Fruit fly (Drosophila melanogaster) whole organism, embryonic: Measurements from ENCODE around the gene Sgp.

Experiments
- ATbp ChIP-seq: fragments of 200-800 bp; sonication (Bioruptor generic); optimal IDR thresholded peaks from 2 replicates; lab custom pipeline; 2017; ENCODE audit warnings: missing biosample characterization, mild to moderate bottlenecking, missing genetic modification characterization, missing genetic modification reagents
- Asciz ChIP-seq: fragments of 200-800 bp; sonication (Bioruptor generic); optimal IDR thresholded peaks from 2 replicates; lab custom pipeline; 2017; ENCODE audit warnings: missing biosample characterization, mild to moderate bottlenecking, missing genetic modification characterization, missing genetic modification reagents
- Bgb ChIP-seq: fragments of 200-800 bp; sonication (Bioruptor generic); IDR thresholded peaks from 2 replicates; pipeline ENCODE4 v1.3.6; 2022; ENCODE audit warnings: missing biosample characterization, missing genetic modification characterization; ENCODE audit not compliant: partially characterized antibody
- CG10654 ChIP-seq: fragments of 200-800 bp; sonication (Bioruptor generic); optimal IDR thresholded peaks from 2 replicates; lab custom pipeline; 2016; ENCODE audit warnings: missing biosample characterization, missing genetic modification characterization
- CG11560 ChIP-seq: fragments of 200-800 bp; sonication (Bioruptor generic); IDR thresholded peaks from 3 replicates; pipeline ENCODE4 v1.3.6; 2022; ENCODE audit warnings: missing biosample characterization, missing genetic modification characterization
- CG11696 ChIP-seq: fragments of 200-800 bp; sonication (Bioruptor generic); IDR thresholded peaks from 2 replicates; pipeline ENCODE4 v1.3.6; 2022; ENCODE audit warnings: missing biosample characterization, missing genetic modification characterization
- CG13296 ChIP-seq: fragments of 200-800 bp; sonication (Bioruptor generic); optimal IDR thresholded peaks from 3 replicates; lab custom pipeline; 2018; ENCODE audit warnings: missing biosample characterization, mild to moderate bottlenecking, missing genetic modification characterization
- CG1603 ChIP-seq: fragments of 200-800 bp; sonication (Bioruptor generic); optimal IDR thresholded peaks from 2 replicates; lab custom pipeline; 2019; ENCODE audit warnings: missing biosample characterization, mild to moderate bottlenecking, missing genetic modification characterization, moderate library complexity
- CG17802 ChIP-seq: fragments of 200-800 bp; sonication (Bioruptor generic); optimal IDR thresholded peaks from 2 replicates; lab custom pipeline; 2018; ENCODE audit warnings: missing biosample characterization, mild to moderate bottlenecking, missing genetic modification characterization, moderate library complexity
- CG17829 ChIP-seq: fragments of 200-800 bp; optimal IDR thresholded peaks from 2 replicates; lab custom pipeline; 2019; ENCODE audit warnings: missing biosample characterization, mild to moderate bottlenecking, missing genetic modification characterization, moderate library complexity
- CG31365 ChIP-seq: fragments of 200-800 bp; sonication (Bioruptor generic); optimal IDR thresholded peaks from 2 replicates; lab custom pipeline; 2018; ENCODE audit warnings: missing biosample characterization, mild to moderate bottlenecking, missing genetic modification characterization
- CG32772 ChIP-seq: fragments of 200-800 bp; sonication (Bioruptor generic); IDR thresholded peaks from 2 replicates; pipeline ENCODE4 v1.3.6; 2022; ENCODE audit warnings: missing biosample characterization, missing genetic modification characterization
- CG33557 ChIP-seq: fragments of 200-800 bp; sonication (Bioruptor generic); optimal IDR thresholded peaks from 2 replicates; lab custom pipeline; 2019; ENCODE audit warnings: missing biosample characterization, mild to moderate bottlenecking, missing genetic modification characterization, moderate library complexity
- CG3407 ChIP-seq: fragments of 200-800 bp; sonication (Bioruptor generic); optimal IDR thresholded peaks from 2 replicates; lab custom pipeline; 2018; ENCODE audit warnings: missing biosample characterization, mild to moderate bottlenecking, missing genetic modification characterization
- CG4730 ChIP-seq: fragments of 200-800 bp; sonication (Bioruptor generic); IDR thresholded peaks from 2 replicates; pipeline ENCODE4 v1.3.6; 2022; ENCODE audit warnings: missing biosample characterization, missing genetic modification characterization
- CG5245 ChIP-seq: fragments of 200-800 bp; sonication (Bioruptor generic); optimal IDR thresholded peaks from 3 replicates; lab custom pipeline; 2016; ENCODE audit warnings: missing biosample characterization, missing genetic modification characterization
- CG6272 ChIP-seq: fragments of 200-800 bp; sonication (Bioruptor generic); IDR thresholded peaks from 2 replicates; pipeline ENCODE4 v1.3.6; 2022; ENCODE audit warnings: missing biosample characterization, missing genetic modification characterization
- CG6813 ChIP-seq: fragments of 200-800 bp; sonication (Bioruptor generic); optimal IDR thresholded peaks from 2 replicates; lab custom pipeline; 2017; ENCODE audit warnings: missing biosample characterization, missing genetic modification characterization, mild to moderate bottlenecking, moderate library complexity, missing genetic modification reagents
- CTCF ChIP-seq: fragments of 200-800 bp; sonication (Bioruptor generic); optimal IDR thresholded peaks from 2 replicates; lab custom pipeline; 2017; ENCODE audit warnings: missing biosample characterization, mild to moderate bottlenecking, missing genetic modification characterization, moderate library complexity
- D19A ChIP-seq: fragments of 200-800 bp; optimal IDR thresholded peaks from 3 replicates; lab custom pipeline; 2019; ENCODE audit warnings: missing biosample characterization, mild to moderate bottlenecking, missing genetic modification characterization, moderate library complexity
- Dip2 ChIP-seq: fragments of 200-800 bp; sonication (Bioruptor generic); IDR thresholded peaks from 2 replicates; pipeline ENCODE4 v1.3.6; 2022; ENCODE audit warnings: missing biosample characterization, missing genetic modification characterization
- Dp ChIP-seq: fragments of 200-800 bp; sonication (Bioruptor generic); optimal IDR thresholded peaks from 2 replicates; lab custom pipeline; 2018; ENCODE audit warnings: missing biosample characterization, mild to moderate bottlenecking, missing genetic modification characterization, moderate library complexity
- Hey ChIP-seq: fragments of 200-800 bp; sonication (Bioruptor generic); optimal IDR thresholded peaks from 3 replicates; lab custom pipeline; 2018; ENCODE audit warnings: missing biosample characterization, mild to moderate bottlenecking, missing genetic modification characterization
- Hr51 ChIP-seq, 2 experiments: fragments of 200-800 bp; sonication (Bioruptor generic); optimal IDR thresholded peaks; 2 replicates in 1 of 2; 3 replicates in 1 of 2; lab custom pipeline; 2016 to 2018; ENCODE audit warnings: missing biosample characterization in 2 of 2, missing genetic modification characterization in 2 of 2, mild to moderate bottlenecking in 1 of 2, moderate library complexity in 1 of 2
- Hr78 ChIP-seq, 2 experiments: fragments of 200-800 bp in 1 of 2; fragments of >200 bp in 1 of 2; sonication (Bioruptor generic) in 1 of 2; optimal IDR thresholded peaks; 2 replicates each; lab custom pipeline; 2017 to 2019; ENCODE audit warnings: missing biosample characterization in 2 of 2, missing genetic modification characterization in 2 of 2, mild to moderate bottlenecking in 1 of 2, moderate library complexity in 1 of 2
- MESR4 ChIP-seq: fragments of 200-800 bp; sonication (Bioruptor generic); optimal IDR thresholded peaks from 2 replicates; lab custom pipeline; 2018; ENCODE audit warnings: missing biosample characterization, mild to moderate bottlenecking, missing genetic modification characterization, moderate library complexity
- Nf-YB ChIP-seq: fragments of 200-800 bp; sonication (Bioruptor generic); optimal IDR thresholded peaks from 3 replicates; lab custom pipeline; 2019; ENCODE audit warnings: missing biosample characterization, mild to moderate bottlenecking, missing genetic modification characterization, moderate library complexity
- Scr ChIP-seq: fragments of 200-800 bp; sonication (Bioruptor generic); IDR thresholded peaks from 2 replicates; pipeline ENCODE4 v1.3.6; 2022; ENCODE audit warnings: missing biosample characterization, missing genetic modification characterization; ENCODE audit not compliant: partially characterized antibody
- aop ChIP-seq: fragments of 200-800 bp; sonication (Bioruptor generic); IDR thresholded peaks from 2 replicates; pipeline ENCODE4 v1.3.6; 2022; ENCODE audit warnings: missing biosample characterization, missing genetic modification characterization
- ap ChIP-seq: fragments of 200-800 bp; sonication (Bioruptor generic); IDR thresholded peaks from 2 replicates; pipeline ENCODE4 v1.3.6; 2022; ENCODE audit warnings: missing biosample characterization, missing genetic modification characterization
- ato ChIP-seq: fragments of 200-800 bp; sonication (Bioruptor generic); IDR thresholded peaks from 2 replicates; pipeline ENCODE4 v1.3.6; 2022; ENCODE audit warnings: missing biosample characterization, missing genetic modification characterization; ENCODE audit not compliant: partially characterized antibody
- bbx ChIP-seq: fragments of 200-800 bp; sonication (Bioruptor generic); IDR thresholded peaks from 2 replicates; pipeline ENCODE4 v1.3.6; 2022; ENCODE audit warnings: missing biosample characterization, missing genetic modification characterization; ENCODE audit not compliant: partially characterized antibody
- ci ChIP-seq: fragments of 200-800 bp; sonication (Bioruptor generic); IDR thresholded peaks from 3 replicates; pipeline ENCODE4 v1.3.6; 2022; ENCODE audit warnings: missing biosample characterization, missing genetic modification characterization
- dm ChIP-seq: fragments of 200-800 bp; sonication (Bioruptor generic); optimal IDR thresholded peaks from 3 replicates; lab custom pipeline; 2016; ENCODE audit warnings: missing biosample characterization, missing genetic modification characterization
- h ChIP-seq: fragments of >200 bp; optimal IDR thresholded peaks from 2 replicates; lab custom pipeline; 2017
- hb ChIP-seq: fragments of 200-800 bp; sonication (Bioruptor generic); IDR thresholded peaks from 3 replicates; pipeline ENCODE4 v1.3.6; 2022; ENCODE audit warnings: missing biosample characterization, missing genetic modification characterization; ENCODE audit not compliant: partially characterized antibody
- her ChIP-seq: fragments of 200-800 bp; sonication (Bioruptor generic); optimal IDR thresholded peaks from 2 replicates; lab custom pipeline; 2016; ENCODE audit warnings: missing biosample characterization, missing genetic modification characterization
- knrl ChIP-seq: fragments of 200-800 bp; sonication (Bioruptor generic); IDR thresholded peaks from 3 replicates; pipeline ENCODE4 v1.3.6; 2022; ENCODE audit warnings: missing biosample characterization, missing genetic modification characterization; ENCODE audit not compliant: partially characterized antibody
- lov ChIP-seq, 2 experiments: fragments of 200-800 bp in 1 of 2; fragments of >200 bp in 1 of 2; sonication (Bioruptor generic) in 1 of 2; IDR thresholded peaks in 1 of 2; optimal IDR thresholded peaks in 1 of 2; 2 replicates in 1 of 2; 3 replicates in 1 of 2; pipeline versions ENCODE4 v1.3.6 to Lab custom; 2017 to 2022; ENCODE audit warnings: missing biosample characterization in 1 of 2, missing genetic modification characterization in 1 of 2
- p53 ChIP-seq: fragments of 200-800 bp; sonication (Bioruptor generic); optimal IDR thresholded peaks from 2 replicates; lab custom pipeline; 2016; ENCODE audit warnings: missing biosample characterization, missing genetic modification characterization
- salm ChIP-seq: fragments of 200-800 bp; sonication (Bioruptor generic); optimal IDR thresholded peaks from 2 replicates; lab custom pipeline; 2018; ENCODE audit warnings: missing biosample characterization, mild to moderate bottlenecking, missing genetic modification characterization
- sc ChIP-seq, 3 experiments: fragments of >200 bp in 2 of 3; fragments of 200-800 bp in 1 of 3; sonication (Bioruptor generic) in 1 of 3; optimal IDR thresholded peaks; 2 replicates in 2 of 3; 3 replicates in 1 of 3; lab custom pipeline; 2017; ENCODE audit warnings: mild to moderate bottlenecking in 1 of 3, missing biosample characterization in 1 of 3, missing genetic modification characterization in 1 of 3, missing genetic modification reagents in 1 of 3
- sd ChIP-seq: fragments of 200-800 bp; sonication (Bioruptor generic); optimal IDR thresholded peaks from 3 replicates; lab custom pipeline; 2018; ENCODE audit warnings: missing biosample characterization, mild to moderate bottlenecking, missing genetic modification characterization, moderate library complexity
- sim ChIP-seq: fragments of 200-800 bp; sonication (Bioruptor generic); IDR thresholded peaks from 2 replicates; pipeline ENCODE4 v1.3.6; 2022; ENCODE audit warnings: missing biosample characterization, missing genetic modification characterization
- sisA ChIP-seq: fragments of 200-800 bp; sonication (Bioruptor generic); IDR thresholded peaks from 2 replicates; pipeline ENCODE4 v1.3.6; 2022; ENCODE audit warnings: missing biosample characterization, missing genetic modification characterization
- slbo ChIP-seq: fragments of 200-800 bp; sonication (Bioruptor generic); IDR thresholded peaks from 2 replicates; pipeline ENCODE4 v1.3.6; 2022; ENCODE audit warnings: missing biosample characterization, missing genetic modification characterization
- sna ChIP-seq: fragments of 200-800 bp; sonication (Bioruptor generic); IDR thresholded peaks from 2 replicates; pipeline ENCODE4 v1.3.6; 2022; ENCODE audit warnings: missing biosample characterization, missing genetic modification characterization; ENCODE audit not compliant: partially characterized antibody
- tio ChIP-seq: fragments of 200-800 bp; sonication (Bioruptor generic); optimal IDR thresholded peaks from 2 replicates; lab custom pipeline; 2017; ENCODE audit warnings: missing biosample characterization, missing genetic modification characterization, inconsistent platforms
- tna ChIP-seq: fragments of 200-800 bp; sonication (Bioruptor generic); IDR thresholded peaks from 2 replicates; pipeline ENCODE4 v1.3.6; 2022; ENCODE audit warnings: missing biosample characterization, missing genetic modification characterization; ENCODE audit not compliant: partially characterized antibody
- zfh1 ChIP-seq: fragments of 200-800 bp; sonication (Bioruptor generic); IDR thresholded peaks from 3 replicates; pipeline ENCODE4 v1.3.6; 2022; ENCODE audit warnings: missing biosample characterization, missing genetic modification characterization

Sgp gene

DNA sequence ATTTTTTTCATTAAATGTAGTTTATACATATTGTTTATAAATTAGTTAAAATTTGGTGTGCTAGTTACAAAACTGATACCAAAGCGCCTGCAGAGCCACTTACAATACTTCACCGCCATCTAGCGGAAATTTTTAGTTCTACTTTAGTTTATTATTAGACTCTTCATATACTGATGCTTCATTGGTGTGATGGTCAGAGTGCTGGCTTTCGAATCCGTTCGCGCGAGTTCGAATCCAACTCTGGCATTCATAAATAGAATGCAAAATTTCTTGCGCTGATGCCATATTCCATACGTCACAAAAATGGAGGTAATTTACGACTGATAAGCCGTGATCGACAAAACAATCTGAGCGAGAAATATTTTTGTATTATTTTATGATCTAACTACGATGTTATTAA is 33.9 kb upstream of the Sgp start (continued):
- peak; percentile 34; the same call in 1 of the 3 replicates for TF ChIP-seq knrl (GFP tag; lab: Robert Waterston, UW)
- peak; percentile 78 for TF ChIP-seq Bgb
- peak; percentile 56 for TF ChIP-seq Scr (GFP tag; lab: Robert Waterston, UW)
- TF ChIP-seq CG32772 = no peak
- peak; percentile 50 for TF ChIP-seq CG31365 (tag; lab: Kevin White, UChicago)
- peak; percentile 29; the same call in 1 of the 3 replicates for TF ChIP-seq zfh1 (GFP tag; lab: Robert Waterston, UW)
- no peak for TF ChIP-seq h (lab: Kevin White, UChicago)
- no peak for TF ChIP-seq CG33557
- TF ChIP-seq ATbp = no peak
- TF ChIP-seq sna (GFP tag; lab: Robert Waterston, UW) = no peak
- no peak for TF ChIP-seq sc (optimal IDR thresholded peaks at IDR 0.05; lab: Kevin White, UChicago)
- no peak for TF ChIP-seq sc (GFP tag; optimal IDR thresholded peaks at IDR 0.05; lab: Kevin White, UChicago)
- TF ChIP-seq sim (GFP tag; lab: Robert Waterston, UW) = no peak
- TF ChIP-seq ato = peak; percentile 38; the same call in 1 of the 2 replicates
- peak; percentile 6 for TF ChIP-seq CG17829
- no peak for TF ChIP-seq Dip2
- no peak for TF ChIP-seq slbo (GFP tag; lab: Robert Waterston, UW)
- TF ChIP-seq her (GFP tag; lab: Kevin White, UChicago) = no peak
- TF ChIP-seq sisA (GFP tag; lab: Robert Waterston, UW) = no peak
- peak; percentile 67; the same call in 1 of the 2 replicates for TF ChIP-seq tna
- TF ChIP-seq p53 = no peak
- TF ChIP-seq CG17802 (tag; lab: Kevin White, UChicago) = no peak
- peak; percentile 24; the same call in 1 of the 3 replicates for TF ChIP-seq ci (GFP tag; lab: Robert Waterston, UW)
- TF ChIP-seq CG6272 = no peak
- no peak for TF ChIP-seq CG10654
- TF ChIP-seq Hr78 (GFP tag; optimal IDR thresholded peaks at IDR 0.05; lab: Kevin White, UChicago) = no peak
- no peak for TF ChIP-seq Nf-YB
- TF ChIP-seq CG4730 (GFP tag; lab: Robert Waterston, UW) = no peak
- no peak for TF ChIP-seq CG6813
- TF ChIP-seq CG3407 (GFP tag; lab: Kevin White, UChicago) = no peak
- TF ChIP-seq CG5245 (GFP tag; lab: Kevin White, UChicago) = no peak
- no peak for TF ChIP-seq Hr51 (GFP tag; optimal IDR thresholded peaks at IDR 0.05; lab: Kevin White, UChicago)
- TF ChIP-seq CG1603 (tag; lab: Kevin White, UChicago) = no peak
- TF ChIP-seq dm (GFP tag; lab: Kevin White, UChicago) = no peak
- no peak for TF ChIP-seq aop (GFP tag; lab: Robert Waterston, UW)
- no peak for TF ChIP-seq MESR4 (GFP tag; lab: Kevin White, UChicago)
- TF ChIP-seq CG11696 (GFP tag; lab: Robert Waterston, UW) = no peak
- TF ChIP-seq D19A (tag; lab: Kevin White, UChicago) = no peak
- TF ChIP-seq hb (GFP tag; lab: Robert Waterston, UW) = 0 out of 3 replicates have a peak, but pooled peaks have one; percentile 39
- no peak for TF ChIP-seq lov (optimal IDR thresholded peaks at IDR 0.05; lab: Kevin White, UChicago)
- TF ChIP-seq lov (GFP tag; IDR thresholded peaks at IDR 0.05; lab: Robert Waterston, UW) = no peak
- TF ChIP-seq Asciz (GFP tag; lab: Kevin White, UChicago) = no peak
- no peak for TF ChIP-seq salm
- no peak for TF ChIP-seq ap (GFP tag; lab: Robert Waterston, UW)
- TF ChIP-seq Hey (tag; lab: Kevin White, UChicago) = no peak
- TF ChIP-seq tio = no peak
- TF ChIP-seq Dp (GFP tag; lab: Kevin White, UChicago) = no peak
- TF ChIP-seq bbx = peak; percentile 76
- no peak for TF ChIP-seq CG11560 (tag; lab: Robert Waterston, UW)
- TF ChIP-seq sd (tag; lab: Kevin White, UChicago) = no peak
- peak; percentile 96 for TF ChIP-seq CTCF (GFP tag; lab: Kevin White, UChicago)
- no peak for TF ChIP-seq CG13296 (GFP tag; lab: Kevin White, UChicago)
